Worm (Caenorhabditis elegans) whole organism, L2 larva: Measurements from ENCODE around the gene F38A5.6.

Source experiments
- C34F6.9 ChIP-seq: fragments of 150-350 bp; optimal IDR thresholded peaks from 2 replicates; lab custom pipeline; 2014; ENCODE audit warnings: missing biosample characterization, missing genetic modification characterization
- F13H6.1 ChIP-seq: sonication (generic microtip); optimal IDR thresholded peaks from 2 replicates; lab custom pipeline; 2016; ENCODE audit warnings: missing genetic modification characterization, missing compliant biosample characterization
- R02D3.7 ChIP-seq: fragments of 150-350 bp; optimal IDR thresholded peaks from 2 replicates; lab custom pipeline; 2014; ENCODE audit warnings: missing biosample characterization, missing genetic modification characterization
- Y55F3AM.14 ChIP-seq: fragments of 200-800 bp; sonication (Bioruptor generic); optimal IDR thresholded peaks from 2 replicates; lab custom pipeline; 2018; ENCODE audit warnings: mild to moderate bottlenecking, missing genetic modification characterization, missing compliant biosample characterization
- ZK546.5 ChIP-seq: sonication (generic microtip); optimal IDR thresholded peaks from 2 replicates; lab custom pipeline; 2017; ENCODE audit warnings: missing biosample characterization, missing genetic modification characterization
- alr-1 ChIP-seq: fragments of 150-350 bp; optimal IDR thresholded peaks from 2 replicates; lab custom pipeline; 2014; ENCODE audit warnings: missing biosample characterization, missing genetic modification characterization
- aly-2 ChIP-seq: fragments of 150-350 bp; optimal IDR thresholded peaks from 2 replicates; lab custom pipeline; 2014; ENCODE audit warnings: missing biosample characterization, missing genetic modification characterization
- blmp-1 ChIP-seq: sonication (generic microtip); optimal IDR thresholded peaks from 2 replicates; lab custom pipeline; 2017; ENCODE audit warnings: missing genetic modification characterization, mild to moderate bottlenecking, missing compliant biosample characterization, antibody characterized with exemption, moderate library complexity; ENCODE audit not compliant: insufficient read depth
- ceh-82 ChIP-seq: fragments of 150-350 bp; optimal IDR thresholded peaks from 2 replicates; lab custom pipeline; 2014; ENCODE audit warnings: missing biosample characterization, missing genetic modification characterization
- crh-2 ChIP-seq: sonication (generic microtip); optimal IDR thresholded peaks from 2 replicates; lab custom pipeline; 2017; ENCODE audit warnings: missing biosample characterization, missing genetic modification characterization
- dmd-4 ChIP-seq: sonication (generic microtip); optimal IDR thresholded peaks from 2 replicates; lab custom pipeline; 2017; ENCODE audit warnings: missing biosample characterization, missing genetic modification characterization
- egl-27 ChIP-seq: sonication (generic microtip); optimal IDR thresholded peaks from 3 replicates; lab custom pipeline; 2017; ENCODE audit warnings: missing biosample characterization, missing genetic modification reagents, missing genetic modification characterization
- elt-3 ChIP-seq: sonication (generic microtip); optimal IDR thresholded peaks from 2 replicates; lab custom pipeline; 2017; ENCODE audit warnings: missing biosample characterization, missing genetic modification characterization
- fos-1 ChIP-seq: fragments of 150-350 bp; optimal IDR thresholded peaks from 2 replicates; lab custom pipeline; 2014; ENCODE audit warnings: missing biosample characterization, missing genetic modification characterization
- gmeb-1 ChIP-seq: fragments of 150-350 bp; optimal IDR thresholded peaks from 2 replicates; lab custom pipeline; 2014; ENCODE audit warnings: missing biosample characterization, missing genetic modification characterization
- lin-13 ChIP-seq: fragments of 150-350 bp; optimal IDR thresholded peaks from 2 replicates; lab custom pipeline; 2014; ENCODE audit warnings: missing biosample characterization, missing genetic modification reagents, missing genetic modification characterization
- lin-39 ChIP-seq: fragments of 150-350 bp; optimal IDR thresholded peaks from 2 replicates; lab custom pipeline; 2014; ENCODE audit warnings: missing biosample characterization, missing genetic modification reagents, missing genetic modification characterization
- lsy-2 ChIP-seq, 2 experiments: fragments of 150-350 bp in 1 of 2; sonication (generic microtip) in 1 of 2; optimal IDR thresholded peaks; 2 replicates each; lab custom pipeline; 2014 to 2017; ENCODE audit warnings: missing biosample characterization in 2 of 2, missing genetic modification characterization in 2 of 2
- mab-5 ChIP-seq: fragments of 150-350 bp; optimal IDR thresholded peaks from 2 replicates; lab custom pipeline; 2014; ENCODE audit warnings: missing biosample characterization, missing genetic modification characterization
- mdl-1 ChIP-seq, 2 experiments: fragments of 150-350 bp in 1 of 2; sonication (generic microtip) in 1 of 2; optimal IDR thresholded peaks; 2 replicates each; lab custom pipeline; 2017; ENCODE audit warnings: missing biosample characterization in 2 of 2, missing genetic modification characterization in 2 of 2
- nhr-10 ChIP-seq: sonication (generic microtip); optimal IDR thresholded peaks from 2 replicates; lab custom pipeline; 2017; ENCODE audit warnings: missing biosample characterization, missing genetic modification characterization
- nhr-11 ChIP-seq: fragments of 150-350 bp; optimal IDR thresholded peaks from 2 replicates; lab custom pipeline; 2014; ENCODE audit warnings: missing biosample characterization, missing genetic modification characterization
- nhr-12 ChIP-seq: fragments of 150-350 bp; optimal IDR thresholded peaks from 2 replicates; lab custom pipeline; 2014; ENCODE audit warnings: missing biosample characterization, missing genetic modification characterization
- nhr-129 ChIP-seq: fragments of 150-350 bp; optimal IDR thresholded peaks from 2 replicates; lab custom pipeline; 2014; ENCODE audit warnings: missing biosample characterization, missing genetic modification characterization
- nhr-21 ChIP-seq: fragments of 150-350 bp; optimal IDR thresholded peaks from 2 replicates; lab custom pipeline; 2014; ENCODE audit warnings: missing biosample characterization, missing genetic modification characterization
- nhr-23 ChIP-seq: fragments of 150-350 bp; optimal IDR thresholded peaks from 2 replicates; lab custom pipeline; 2014; ENCODE audit warnings: missing biosample characterization, missing genetic modification reagents, missing genetic modification characterization
- nhr-237 ChIP-seq: fragments of 150-350 bp; optimal IDR thresholded peaks from 2 replicates; lab custom pipeline; 2014; ENCODE audit warnings: missing biosample characterization, missing genetic modification characterization
- nhr-25 ChIP-seq: fragments of 150-350 bp; sonication (generic microtip); optimal IDR thresholded peaks from 3 replicates; lab custom pipeline; 2014; ENCODE audit warnings: missing biosample characterization, missing genetic modification characterization
- nhr-77 ChIP-seq: fragments of 150-350 bp; optimal IDR thresholded peaks from 2 replicates; lab custom pipeline; 2014; ENCODE audit warnings: missing biosample characterization, missing genetic modification characterization
- peb-1 ChIP-seq: fragments of 150-350 bp; optimal IDR thresholded peaks from 2 replicates; lab custom pipeline; 2014; ENCODE audit warnings: missing biosample characterization, missing genetic modification characterization
- sem-4 ChIP-seq: fragments of 150-350 bp; optimal IDR thresholded peaks from 2 replicates; lab custom pipeline; 2014; ENCODE audit warnings: missing biosample characterization, missing genetic modification reagents, missing genetic modification characterization
- skn-1 ChIP-seq: sonication (generic microtip); optimal IDR thresholded peaks from 2 replicates; lab custom pipeline; 2017; ENCODE audit warnings: missing biosample characterization, missing genetic modification characterization
- sma-3 ChIP-seq: sonication (generic microtip); optimal IDR thresholded peaks from 2 replicates; lab custom pipeline; 2016; ENCODE audit warnings: missing genetic modification reagents, missing genetic modification characterization, missing compliant biosample characterization
- sma-9 ChIP-seq, 2 experiments: fragments of 150-350 bp in 1 of 2; sonication (generic microtip) in 1 of 2; optimal IDR thresholded peaks; 2 replicates each; lab custom pipeline; 2014 to 2016; ENCODE audit warnings: missing genetic modification characterization in 2 of 2, mild to moderate bottlenecking in 1 of 2, missing biosample characterization in 1 of 2, missing compliant biosample characterization in 1 of 2, missing genetic modification reagents in 1 of 2, moderate library complexity in 1 of 2
- snpc-4 ChIP-seq: fragments of 150-350 bp; optimal IDR thresholded peaks from 2 replicates; lab custom pipeline; 2014; ENCODE audit warnings: missing biosample characterization, missing genetic modification characterization
- unc-39 ChIP-seq: fragments of 150-350 bp; optimal IDR thresholded peaks from 2 replicates; lab custom pipeline; 2014; ENCODE audit warnings: missing biosample characterization, missing genetic modification characterization
- unc-55 ChIP-seq: fragments of 150-350 bp; sonication (generic microtip); optimal IDR thresholded peaks from 3 replicates; lab custom pipeline; 2014; ENCODE audit warnings: missing biosample characterization, missing genetic modification reagents, missing genetic modification characterization
- unc-62 ChIP-seq: fragments of 150-350 bp; optimal IDR thresholded peaks from 2 replicates; lab custom pipeline; 2014; ENCODE audit warnings: missing biosample characterization, missing genetic modification reagents, missing genetic modification characterization
- zag-1 ChIP-seq: fragments of 150-350 bp; optimal IDR thresholded peaks from 2 replicates; lab custom pipeline; 2014; ENCODE audit warnings: missing biosample characterization, missing genetic modification characterization
- ztf-1 ChIP-seq: fragments of 200-800 bp; sonication (Bioruptor generic); conservative IDR thresholded peaks from 2 replicates; pipeline ENCODE4 v1.3.6; 2022; ENCODE audit warnings: missing genetic modification characterization, missing compliant biosample characterization
- ztf-11 ChIP-seq: sonication (generic microtip); optimal IDR thresholded peaks from 2 replicates; lab custom pipeline; 2017; ENCODE audit warnings: missing biosample characterization, missing genetic modification characterization
- ztf-4 ChIP-seq: fragments of 150-350 bp; optimal IDR thresholded peaks from 2 replicates; lab custom pipeline; 2014; ENCODE audit warnings: missing biosample characterization, missing genetic modification characterization

The F38A5.6 gene

DNA sequence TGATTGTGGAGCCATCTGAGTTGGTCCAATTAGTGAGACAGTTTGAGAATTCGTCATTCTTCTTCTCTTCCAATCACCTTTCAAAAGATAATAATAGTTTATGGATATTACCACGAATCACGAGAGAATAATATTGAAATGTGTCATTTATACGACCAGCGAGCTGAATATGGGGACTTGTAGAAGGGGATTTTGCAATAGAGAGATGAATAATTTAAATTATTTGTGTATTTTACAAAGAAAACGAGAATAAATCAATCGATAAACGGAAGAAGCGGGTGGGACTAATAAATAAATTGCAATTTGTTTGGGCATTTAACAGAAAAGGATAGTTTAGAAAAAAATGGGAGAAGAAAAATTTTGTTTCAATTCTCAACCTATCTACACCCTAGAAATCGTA is 14.6 kb downstream of the F38A5.6 start, which contains the start of gene odr-8:
Gene odr-8, minus strand, starts transcription at position 101 of the 400 bp plus-strand sequence.
- TF ChIP-seq mdl-1 (tag; optimal IDR thresholded peaks at IDR 0.05; lab: Kevin White, UChicago) (no peak), mab-5 (tag; lab: Kevin White, UChicago) (no peak), F13H6.1 (tag; lab: Kevin White, UChicago) (no peak), lin-39 (tag; lab: Kevin White, UChicago) (no peak), sem-4 (tag; lab: Kevin White, UChicago) (no peak), nhr-10 (tag; lab: Kevin White, UChicago) (no peak), ceh-82 (no peak), aly-2 (tag; lab: Kevin White, UChicago) (no peak), R02D3.7 (tag; lab: Kevin White, UChicago) (no peak), nhr-25 (no peak), nhr-11 (tag; lab: Kevin White, UChicago) (no peak), blmp-1 (tag; lab: Kevin White, UChicago) (no peak), zag-1 (tag; lab: Kevin White, UChicago) (no peak), dmd-4 (no peak), ZK546.5 (no peak), alr-1 (tag; lab: Kevin White, UChicago) (no peak), unc-39 (no peak), peb-1 (tag; lab: Kevin White, UChicago) (no peak)

DNA sequence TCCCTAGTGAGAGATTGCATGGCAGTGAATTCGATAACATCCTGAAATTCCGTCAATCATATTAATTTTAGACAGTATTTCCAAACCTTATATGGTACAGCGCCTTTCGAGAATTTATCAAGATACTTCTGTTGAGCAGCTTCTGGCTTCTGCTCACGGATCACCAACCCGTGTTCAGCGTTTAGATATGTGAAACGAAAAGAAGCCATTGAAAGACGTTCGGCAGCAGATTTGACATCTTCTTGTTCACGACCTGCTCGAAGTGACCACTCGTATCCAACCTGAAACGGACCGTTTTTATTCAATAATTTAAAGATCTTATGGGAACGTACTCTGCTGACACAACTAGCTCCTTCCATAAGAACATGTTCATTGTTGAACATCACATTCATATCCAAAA is 15.5 kb downstream of the F38A5.6 start:
- no peak for TF ChIP-seq nhr-12 (tag; lab: Kevin White, UChicago)
- TF ChIP-seq elt-3, result no peak

DNA sequence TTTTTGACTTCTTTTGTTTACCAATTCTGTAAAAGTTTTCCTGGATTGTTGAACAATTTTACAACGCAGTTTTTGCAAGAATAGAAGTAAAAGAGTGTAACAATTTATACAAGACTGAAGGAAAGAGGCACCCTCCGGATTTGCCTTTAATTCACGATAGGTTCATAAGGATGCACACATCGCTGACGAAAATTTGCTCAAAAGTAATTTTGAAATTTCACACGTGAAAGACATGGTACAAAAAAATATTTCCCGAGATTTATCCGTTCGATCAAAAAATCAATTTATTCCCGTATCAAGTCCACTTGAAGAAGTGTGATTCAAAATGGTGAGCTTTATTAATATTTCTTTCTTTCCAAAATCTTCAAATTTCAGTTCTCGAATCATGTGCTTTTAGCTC is 19.3 kb downstream of the F38A5.6 start, which contains the start of gene C43G2.3:
Gene C43G2.3, plus strand, starts transcription at position 301 of the 400 bp plus-strand sequence.
- no peak for TF ChIP-seq dmd-4

DNA sequence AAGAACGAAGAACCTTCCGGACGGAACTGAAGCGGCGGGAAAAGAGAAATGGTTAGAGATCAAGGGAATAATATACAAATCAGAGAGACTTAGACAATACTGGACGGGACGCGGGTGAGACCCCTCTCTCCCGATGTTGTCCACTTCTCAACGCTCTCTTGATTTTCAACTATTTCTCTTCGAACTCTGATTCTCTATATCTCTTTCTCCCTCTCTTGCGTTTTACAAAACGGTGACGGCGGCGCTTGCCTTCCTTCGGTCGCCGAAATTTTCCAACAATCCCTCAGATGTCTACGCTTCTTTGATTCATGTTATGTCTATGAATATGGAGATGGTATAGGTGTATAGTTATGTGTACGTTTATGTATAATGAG is 20.5 kb downstream of the F38A5.6 start:
- peak; percentile 59 for TF ChIP-seq nhr-25
- no peak for TF ChIP-seq sem-4 (tag; lab: Kevin White, UChicago)
- TF ChIP-seq fos-1 (tag; lab: Kevin White, UChicago), result peak; percentile 17
- peak; percentile 80 for TF ChIP-seq F13H6.1 (tag; lab: Kevin White, UChicago)
- TF ChIP-seq aly-2 (tag; lab: Kevin White, UChicago), result no peak
- TF ChIP-seq ztf-11, result no peak
- peak; percentile 22 for TF ChIP-seq unc-55 (GFP tag; lab: Kevin White, UChicago)
- TF ChIP-seq egl-27 (tag; lab: Kevin White, UChicago), result peak; percentile 57
- TF ChIP-seq nhr-129 (tag; lab: Kevin White, UChicago), result peak; percentile 50
- peak; percentile 59 for TF ChIP-seq sma-3 (GFP tag; lab: Kevin White, UChicago)
- TF ChIP-seq snpc-4 (tag; lab: Kevin White, UChicago), result no peak
- TF ChIP-seq ceh-82, result no peak
- TF ChIP-seq lin-13 (GFP tag; lab: Kevin White, UChicago), result peak; percentile 24
- peak; percentile 9 for TF ChIP-seq blmp-1 (tag; lab: Kevin White, UChicago)
- TF ChIP-seq nhr-21 (tag; lab: Kevin White, UChicago), result peak; percentile 13
- no peak for TF ChIP-seq Y55F3AM.14 (GFP tag; lab: Kevin White, UChicago)
- TF ChIP-seq dmd-4, result no peak
- TF ChIP-seq elt-3, result no peak
- no peak for TF ChIP-seq mab-5 (tag; lab: Kevin White, UChicago)
- no peak for TF ChIP-seq ztf-4
- no peak for TF ChIP-seq nhr-23 (tag; lab: Kevin White, UChicago)
- TF ChIP-seq crh-2 (tag; lab: Kevin White, UChicago), result peak; percentile 56
- no peak for TF ChIP-seq nhr-12 (tag; lab: Kevin White, UChicago)
- peak; percentile 59 for TF ChIP-seq sma-9 (GFP tag; optimal IDR thresholded peaks at IDR 0.05; lab: Kevin White, UChicago)
- TF ChIP-seq sma-9 (tag; optimal IDR thresholded peaks at IDR 0.05; lab: Kevin White, UChicago), result no peak
- no peak for TF ChIP-seq nhr-237 (tag; lab: Kevin White, UChicago)
- TF ChIP-seq nhr-77, result no peak
- TF ChIP-seq ZK546.5, result no peak
- TF ChIP-seq unc-62, result no peak
- TF ChIP-seq gmeb-1 (tag; lab: Kevin White, UChicago), result peak; percentile 51
- TF ChIP-seq lsy-2 (tag; optimal IDR thresholded peaks at IDR 0.05; lab: Kevin White, UChicago), result peak in 1 of 2 experiments; percentile 52
- no peak for TF ChIP-seq ztf-1
- no peak for TF ChIP-seq skn-1 (tag; lab: Kevin White, UChicago)
- peak; percentile 40 for TF ChIP-seq C34F6.9 (tag; lab: Kevin White, UChicago)
